Fruit fly (Drosophila melanogaster) whole organism, embryonic: Measurements from ENCODE around the gene BuGZ.

Source experiments
- Antp ChIP-seq: fragments of 200-800 bp; sonication (Bioruptor generic); optimal IDR thresholded peaks from 3 replicates; lab custom pipeline; 2016; ENCODE audit warnings: missing biosample characterization, missing genetic modification characterization
- Atf-2 ChIP-seq: fragments of 200-800 bp; sonication (Bioruptor generic); optimal IDR thresholded peaks from 2 replicates; lab custom pipeline; 2016; ENCODE audit warnings: missing biosample characterization, missing genetic modification characterization
- Blimp-1 ChIP-seq: fragments of 200-800 bp; sonication (Bioruptor generic); optimal IDR thresholded peaks from 3 replicates; lab custom pipeline; 2018; ENCODE audit warnings: missing biosample characterization, missing genetic modification characterization, mild to moderate bottlenecking, moderate library complexity, missing genetic modification reagents
- CG10147 ChIP-seq: fragments of 200-800 bp; sonication (Bioruptor generic); optimal IDR thresholded peaks from 2 replicates; lab custom pipeline; 2019; ENCODE audit warnings: missing biosample characterization, mild to moderate bottlenecking, missing genetic modification characterization, moderate library complexity
- CG10267 ChIP-seq: fragments of 200-800 bp; sonication (Bioruptor generic); optimal IDR thresholded peaks from 2 replicates; lab custom pipeline; 2018; ENCODE audit warnings: missing biosample characterization, mild to moderate bottlenecking, missing genetic modification characterization, moderate library complexity
- CG10979 ChIP-seq: fragments of 200-800 bp; sonication (Bioruptor generic); optimal IDR thresholded peaks from 2 replicates; lab custom pipeline; 2018; ENCODE audit warnings: missing biosample characterization, mild to moderate bottlenecking, missing genetic modification characterization, moderate library complexity
- CG11695 ChIP-seq: fragments of 200-800 bp; sonication (Bioruptor generic); IDR thresholded peaks from 3 replicates; pipeline ENCODE4 v1.3.6; 2022; ENCODE audit warnings: missing biosample characterization, missing genetic modification characterization
- CG11696 ChIP-seq: fragments of 200-800 bp; sonication (Bioruptor generic); IDR thresholded peaks from 2 replicates; pipeline ENCODE4 v1.3.6; 2022; ENCODE audit warnings: missing biosample characterization, missing genetic modification characterization
- CG15479 ChIP-seq: fragments of 200-800 bp; sonication (Bioruptor generic); optimal IDR thresholded peaks from 3 replicates; lab custom pipeline; 2019; ENCODE audit warnings: missing biosample characterization, mild to moderate bottlenecking, missing genetic modification characterization, moderate library complexity
- CG15696 ChIP-seq: fragments of 200-800 bp; sonication (Bioruptor generic); optimal IDR thresholded peaks from 2 replicates; lab custom pipeline; 2019; ENCODE audit warnings: missing biosample characterization, mild to moderate bottlenecking, missing genetic modification characterization, moderate library complexity
- CG16813 ChIP-seq: fragments of 200-800 bp; sonication (Bioruptor generic); IDR thresholded peaks from 3 replicates; pipeline ENCODE4 v1.3.6; 2022; ENCODE audit warnings: missing biosample characterization, missing genetic modification characterization; ENCODE audit not compliant: partially characterized antibody
- CG17359 ChIP-seq: fragments of 200-800 bp; sonication (Bioruptor generic); optimal IDR thresholded peaks from 3 replicates; lab custom pipeline; 2018; ENCODE audit warnings: missing biosample characterization, mild to moderate bottlenecking, missing genetic modification characterization, moderate library complexity
- CG1792 ChIP-seq: fragments of 200-800 bp; sonication (Bioruptor generic); optimal IDR thresholded peaks from 2 replicates; lab custom pipeline; 2016; ENCODE audit warnings: missing biosample characterization, missing genetic modification characterization
- CG30403 ChIP-seq: fragments of 200-800 bp; sonication (Bioruptor generic); optimal IDR thresholded peaks from 3 replicates; lab custom pipeline; 2016; ENCODE audit warnings: missing biosample characterization, missing genetic modification characterization
- CG31388 ChIP-seq: fragments of 200-800 bp; sonication (Bioruptor generic); optimal IDR thresholded peaks from 2 replicates; lab custom pipeline; 2016; ENCODE audit warnings: missing biosample characterization, missing genetic modification characterization
- CG3995 ChIP-seq: fragments of 200-800 bp; sonication (Bioruptor generic); optimal IDR thresholded peaks from 3 replicates; lab custom pipeline; 2016; ENCODE audit warnings: missing biosample characterization, missing genetic modification characterization
- CG5180 ChIP-seq: fragments of 200-800 bp; sonication (Bioruptor generic); optimal IDR thresholded peaks from 3 replicates; lab custom pipeline; 2017; ENCODE audit warnings: missing biosample characterization, missing genetic modification characterization, mild to moderate bottlenecking, moderate library complexity, missing genetic modification reagents
- CG5953 ChIP-seq: fragments of 200-800 bp; sonication (Bioruptor generic); IDR thresholded peaks from 2 replicates; pipeline ENCODE4 v1.3.6; 2022; ENCODE audit warnings: missing biosample characterization, missing genetic modification characterization
- CG6854 ChIP-seq: fragments of 200-800 bp; sonication (Bioruptor generic); optimal IDR thresholded peaks from 3 replicates; lab custom pipeline; 2017; ENCODE audit warnings: missing biosample characterization, mild to moderate bottlenecking, missing genetic modification characterization
- CG7786 ChIP-seq: fragments of 200-800 bp; sonication (Bioruptor generic); optimal IDR thresholded peaks from 2 replicates; lab custom pipeline; 2016; ENCODE audit warnings: missing biosample characterization, missing genetic modification characterization
- CG7839 ChIP-seq: fragments of 200-800 bp; sonication (Bioruptor generic); optimal IDR thresholded peaks from 3 replicates; lab custom pipeline; 2018; ENCODE audit warnings: missing biosample characterization, mild to moderate bottlenecking, missing genetic modification characterization, moderate library complexity
- CG8359 ChIP-seq: fragments of 200-800 bp; sonication (Bioruptor generic); optimal IDR thresholded peaks from 2 replicates; lab custom pipeline; 2017; ENCODE audit warnings: missing biosample characterization, mild to moderate bottlenecking, missing genetic modification characterization, borderline replicate concordance
- CG8924 ChIP-seq: fragments of 200-800 bp; optimal IDR thresholded peaks from 3 replicates; lab custom pipeline; 2019; ENCODE audit warnings: missing biosample characterization, mild to moderate bottlenecking, missing genetic modification characterization, moderate library complexity
- CG9727 ChIP-seq: fragments of 200-800 bp; sonication (Bioruptor generic); optimal IDR thresholded peaks from 3 replicates; lab custom pipeline; 2017; ENCODE audit warnings: missing biosample characterization, mild to moderate bottlenecking, missing genetic modification characterization
- Dbx ChIP-seq: fragments of 200-800 bp; sonication (Bioruptor generic); IDR thresholded peaks from 3 replicates; pipeline ENCODE4 v1.3.6; 2022; ENCODE audit warnings: missing biosample characterization, missing genetic modification characterization
- H2.0 ChIP-seq: fragments of 200-800 bp; sonication (Bioruptor generic); IDR thresholded peaks from 2 replicates; pipeline ENCODE4 v1.3.6; 2022; ENCODE audit warnings: missing biosample characterization, missing genetic modification characterization
- HHEX ChIP-seq: fragments of 200-800 bp; sonication (Bioruptor generic); optimal IDR thresholded peaks from 3 replicates; lab custom pipeline; 2017; ENCODE audit warnings: missing biosample characterization, mild to moderate bottlenecking, missing genetic modification characterization, missing genetic modification reagents
- HLH54F ChIP-seq: fragments of 200-800 bp; sonication (Bioruptor generic); optimal IDR thresholded peaks from 3 replicates; lab custom pipeline; 2016; ENCODE audit warnings: missing biosample characterization, missing genetic modification characterization
- HmgZ ChIP-seq: fragments of 200-800 bp; sonication (Bioruptor generic); optimal IDR thresholded peaks from 2 replicates; lab custom pipeline; 2018; ENCODE audit warnings: missing biosample characterization, mild to moderate bottlenecking, missing genetic modification characterization
- Kr ChIP-seq: fragments of 200-800 bp; sonication (Bioruptor generic); optimal IDR thresholded peaks from 2 replicates; lab custom pipeline; 2017; ENCODE audit warnings: missing biosample characterization, mild to moderate bottlenecking, missing genetic modification characterization
- Meics ChIP-seq: fragments of 200-800 bp; sonication (Bioruptor generic); optimal IDR thresholded peaks from 2 replicates; lab custom pipeline; 2017; ENCODE audit warnings: missing biosample characterization, mild to moderate bottlenecking, missing genetic modification characterization
- NFAT ChIP-seq: fragments of 200-800 bp; sonication (Bioruptor generic); IDR thresholded peaks from 2 replicates; pipeline ENCODE4 v1.3.6; 2022; ENCODE audit warnings: missing biosample characterization, missing genetic modification characterization
- Xbp1 ChIP-seq: fragments of 200-800 bp; sonication (Bioruptor generic); optimal IDR thresholded peaks from 3 replicates; lab custom pipeline; 2016; ENCODE audit warnings: missing biosample characterization, mild to moderate bottlenecking, missing genetic modification characterization
- ab ChIP-seq: fragments of 200-800 bp; sonication (Bioruptor generic); optimal IDR thresholded peaks from 2 replicates; lab custom pipeline; 2016; ENCODE audit warnings: missing biosample characterization, missing genetic modification characterization
- bsh ChIP-seq, 2 experiments: fragments of 200-800 bp; sonication (Bioruptor generic); optimal IDR thresholded peaks; 2 replicates each; lab custom pipeline; 2017 to 2018; ENCODE audit warnings: mild to moderate bottlenecking in 2 of 2, missing biosample characterization in 2 of 2, missing genetic modification characterization in 2 of 2, moderate library complexity in 1 of 2
- dan ChIP-seq: fragments of 200-800 bp; sonication (Bioruptor generic); IDR thresholded peaks from 2 replicates; pipeline ENCODE4 v1.3.6; 2022; ENCODE audit warnings: missing biosample characterization, missing genetic modification characterization
- fd3F ChIP-seq: fragments of 200-800 bp; sonication (Bioruptor generic); optimal IDR thresholded peaks from 2 replicates; lab custom pipeline; 2018; ENCODE audit warnings: missing biosample characterization, mild to moderate bottlenecking, missing genetic modification characterization, moderate library complexity
- gce ChIP-seq: fragments of 200-800 bp; sonication (Bioruptor generic); IDR thresholded peaks from 3 replicates; pipeline ENCODE4 v1.3.6; 2022; ENCODE audit warnings: missing biosample characterization, missing genetic modification characterization
- gro ChIP-seq: fragments of 200-800 bp; sonication (Bioruptor generic); optimal IDR thresholded peaks from 2 replicates; lab custom pipeline; 2016; ENCODE audit warnings: missing biosample characterization, missing genetic modification characterization
- gt ChIP-seq: fragments of 200-800 bp; sonication (Bioruptor generic); IDR thresholded peaks from 2 replicates; pipeline ENCODE4 v1.3.6; 2022; ENCODE audit warnings: missing biosample characterization, missing genetic modification characterization
- hth ChIP-seq: fragments of >200 bp; optimal IDR thresholded peaks from 2 replicates; lab custom pipeline; 2017; ENCODE audit warnings: inconsistent platforms
- mld ChIP-seq: fragments of 200-800 bp; sonication (Bioruptor generic); IDR thresholded peaks from 3 replicates; pipeline ENCODE4 v1.3.6; 2022; ENCODE audit warnings: missing biosample characterization, missing genetic modification characterization; ENCODE audit not compliant: partially characterized antibody
- pho ChIP-seq: fragments of 200-800 bp; sonication (Bioruptor generic); optimal IDR thresholded peaks from 2 replicates; lab custom pipeline; 2016; ENCODE audit warnings: missing biosample characterization, missing genetic modification characterization
- psq ChIP-seq: fragments of 200-800 bp; sonication (Bioruptor generic); optimal IDR thresholded peaks from 2 replicates; lab custom pipeline; 2017; ENCODE audit warnings: missing biosample characterization, missing genetic modification characterization
- ranshi ChIP-seq: fragments of 200-800 bp; sonication (Bioruptor generic); IDR thresholded peaks from 2 replicates; pipeline ENCODE4 v1.3.6; 2022; ENCODE audit warnings: missing biosample characterization, missing genetic modification characterization
- slbo ChIP-seq: fragments of 200-800 bp; sonication (Bioruptor generic); IDR thresholded peaks from 2 replicates; pipeline ENCODE4 v1.3.6; 2022; ENCODE audit warnings: missing biosample characterization, missing genetic modification characterization
- sqz ChIP-seq: fragments of 200-800 bp; sonication (Bioruptor generic); optimal IDR thresholded peaks from 3 replicates; lab custom pipeline; 2018; ENCODE audit warnings: missing biosample characterization, mild to moderate bottlenecking, missing genetic modification characterization
- stc ChIP-seq: fragments of 200-800 bp; sonication (Bioruptor generic); IDR thresholded peaks from 2 replicates; pipeline ENCODE4 v1.3.6; 2022; ENCODE audit warnings: missing biosample characterization, missing genetic modification characterization
- sug ChIP-seq: fragments of 200-800 bp; optimal IDR thresholded peaks from 2 replicates; lab custom pipeline; 2019; ENCODE audit warnings: missing biosample characterization, mild to moderate bottlenecking, missing genetic modification characterization, moderate library complexity
- trem ChIP-seq: fragments of 200-800 bp; optimal IDR thresholded peaks from 3 replicates; lab custom pipeline; 2019; ENCODE audit warnings: missing biosample characterization, mild to moderate bottlenecking, missing genetic modification characterization, moderate library complexity
- trh ChIP-seq: fragments of 200-800 bp; sonication (Bioruptor generic); optimal IDR thresholded peaks from 2 replicates; lab custom pipeline; 2016; ENCODE audit warnings: missing biosample characterization, missing genetic modification characterization
- zf30C ChIP-seq: fragments of 200-800 bp; sonication (Bioruptor generic); optimal IDR thresholded peaks from 3 replicates; lab custom pipeline; 2018; ENCODE audit warnings: missing biosample characterization, mild to moderate bottlenecking, missing genetic modification characterization

Gene BuGZ

DNA sequence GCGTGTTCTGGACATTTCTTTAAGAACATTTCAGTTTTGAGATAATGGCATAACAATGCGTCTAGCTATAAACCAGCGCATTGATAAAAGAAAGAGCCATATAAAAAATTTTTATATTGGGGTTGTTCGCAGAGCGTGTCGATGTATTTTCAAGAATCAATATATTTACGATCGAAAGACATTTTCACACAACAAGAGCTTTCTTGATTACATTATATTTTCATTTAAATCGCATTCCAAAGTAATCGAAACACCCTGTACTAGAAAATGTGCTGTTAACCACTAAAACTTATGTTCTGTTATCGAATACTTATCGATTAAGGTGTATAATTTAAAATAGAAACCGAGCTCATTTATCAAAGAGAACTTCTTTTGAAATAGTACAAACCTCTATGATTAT is 39.5 kb upstream of the BuGZ start (continued):
- TF ChIP-seq zf30C (GFP tag; lab: Kevin White, UChicago) (no peak), CG17359 (tag; lab: Kevin White, UChicago) (no peak), trh (no peak), hth (no peak), pho (peak; percentile 8), CG11696 (GFP tag; lab: Robert Waterston, UW) (no peak), bsh (GFP tag; optimal IDR thresholded peaks at IDR 0.05; lab: Kevin White, UChicago) (peak in 1 of 2 experiments; percentile 30), Kr (no peak), Blimp-1 (GFP tag; lab: Kevin White, UChicago) (no peak), CG30403 (GFP tag; lab: Kevin White, UChicago) (peak; percentile 62), gce (GFP tag; lab: Robert Waterston, UW) (no peak), Dbx (GFP tag; lab: Robert Waterston, UW) (peak; percentile 49; the same call in 1 of the 3 replicates), gro (GFP tag; lab: Kevin White, UChicago) (peak; percentile 72), trem (tag; lab: Kevin White, UChicago) (no peak), Antp (no peak), NFAT (no peak), gt (GFP tag; lab: Robert Waterston, UW) (no peak), CG16813 (GFP tag; lab: Robert Waterston, UW) (no peak), CG11695 (GFP tag; lab: Robert Waterston, UW) (no peak), CG1792 (GFP tag; lab: Kevin White, UChicago) (no peak), dan (GFP tag; lab: Robert Waterston, UW) (no peak), Atf-2 (GFP tag; lab: Kevin White, UChicago) (no peak), sqz (GFP tag; lab: Kevin White, UChicago) (no peak), Xbp1 (peak; percentile 53), HLH54F (GFP tag; lab: Kevin White, UChicago) (peak; percentile 48), CG9727 (no peak), CG10979 (tag; lab: Kevin White, UChicago) (no peak), stc (GFP tag; lab: Robert Waterston, UW) (no peak), psq (GFP tag; lab: Kevin White, UChicago) (no peak), CG3995 (no peak), CG8924 (tag; lab: Kevin White, UChicago) (no peak), CG31388 (GFP tag; lab: Kevin White, UChicago) (peak; percentile 34), mld (GFP tag; lab: Robert Waterston, UW) (no peak), CG15696 (tag; lab: Kevin White, UChicago) (no peak), CG10267 (tag; lab: Kevin White, UChicago) (no peak), sug (tag; lab: Kevin White, UChicago) (peak; percentile 44), CG15479 (GFP tag; lab: Kevin White, UChicago) (no peak), CG6854 (GFP tag; lab: Kevin White, UChicago) (no peak), CG7839 (tag; lab: Kevin White, UChicago) (no peak), ranshi (peak; percentile 61; the same call in 1 of the 2 replicates), CG7786 (GFP tag; lab: Kevin White, UChicago) (peak; percentile 24), HHEX (GFP tag; lab: Kevin White, UChicago) (no peak), slbo (peak; percentile 73), Meics (GFP tag; lab: Kevin White, UChicago) (no peak), CG5180 (GFP tag; lab: Kevin White, UChicago) (no peak), ab (no peak), CG8359 (GFP tag; lab: Kevin White, UChicago) (no peak), CG5953 (GFP tag; lab: Robert Waterston, UW) (no peak), HmgZ (peak; percentile 29), CG10147 (GFP tag; lab: Kevin White, UChicago) (peak; percentile 49), fd3F (GFP tag; lab: Kevin White, UChicago) (peak; percentile 59), H2.0 (GFP tag; lab: Robert Waterston, UW) (no peak)
